Worm (Caenorhabditis elegans) whole organism, L3 larva: ENCODE results near the gene F49F1.15.

ENCODE experiments used
- ceh-16 ChIP-seq: sonication (generic microtip); optimal IDR thresholded peaks from 2 replicates; lab custom pipeline; 2017; ENCODE audit warnings: missing biosample characterization, missing genetic modification characterization
- ceh-28 ChIP-seq: fragments of 150-350 bp; optimal IDR thresholded peaks from 2 replicates; lab custom pipeline; 2014; ENCODE audit warnings: missing biosample characterization, missing genetic modification reagents, missing genetic modification characterization
- ceh-82 ChIP-seq: fragments of 150-350 bp; optimal IDR thresholded peaks from 2 replicates; lab custom pipeline; 2014; ENCODE audit warnings: missing biosample characterization, missing genetic modification characterization
- ceh-9 ChIP-seq: sonication (generic microtip); optimal IDR thresholded peaks from 2 replicates; lab custom pipeline; 2018; ENCODE audit warnings: missing biosample characterization, missing genetic modification characterization
- daf-12 ChIP-seq: fragments of 150-350 bp; optimal IDR thresholded peaks from 2 replicates; lab custom pipeline; 2014; ENCODE audit warnings: missing biosample characterization, missing genetic modification reagents, missing genetic modification characterization
- egl-27 ChIP-seq: sonication (generic microtip); optimal IDR thresholded peaks from 4 replicates; lab custom pipeline; 2017; ENCODE audit warnings: missing biosample characterization, missing genetic modification reagents, missing genetic modification characterization
- egl-5 ChIP-seq: fragments of 150-350 bp; optimal IDR thresholded peaks from 2 replicates; lab custom pipeline; 2017; ENCODE audit warnings: missing biosample characterization, missing genetic modification reagents, missing genetic modification characterization, inconsistent platforms
- elt-2 ChIP-seq: sonication (generic microtip); optimal IDR thresholded peaks from 2 replicates; lab custom pipeline; 2016; ENCODE audit warnings: missing genetic modification reagents, mild to moderate bottlenecking, missing genetic modification characterization, missing compliant biosample characterization
- elt-3 ChIP-seq, 3 experiments: fragments of 150-350 bp in 1 of 3; sonication (generic microtip) in 2 of 3; optimal IDR thresholded peaks; 2 replicates in 2 of 3; 4 replicates in 1 of 3; lab custom pipeline; 2014 to 2017; ENCODE audit warnings: missing biosample characterization in 3 of 3, missing genetic modification characterization in 3 of 3
- fkh-10 ChIP-seq: sonication (generic microtip); optimal IDR thresholded peaks from 2 replicates; lab custom pipeline; 2017; ENCODE audit warnings: missing biosample characterization, missing genetic modification reagents, missing genetic modification characterization
- hmg-11 ChIP-seq: sonication (generic microtip); optimal IDR thresholded peaks from 2 replicates; lab custom pipeline; 2016; ENCODE audit warnings: missing genetic modification characterization, missing compliant biosample characterization
- jun-1 ChIP-seq: fragments of 150-350 bp; optimal IDR thresholded peaks from 2 replicates; lab custom pipeline; 2014; ENCODE audit warnings: missing biosample characterization, missing genetic modification reagents, missing genetic modification characterization
- lin-15B ChIP-seq: fragments of 150-350 bp; optimal IDR thresholded peaks from 2 replicates; lab custom pipeline; 2014; ENCODE audit warnings: missing biosample characterization, missing genetic modification characterization
- lsy-12 ChIP-seq: sonication (generic microtip); optimal IDR thresholded peaks from 2 replicates; lab custom pipeline; 2016; ENCODE audit warnings: mild to moderate bottlenecking, missing genetic modification characterization, missing compliant biosample characterization
- mdl-1 ChIP-seq: fragments of 150-350 bp; optimal IDR thresholded peaks from 2 replicates; lab custom pipeline; 2014; ENCODE audit warnings: missing biosample characterization, missing genetic modification characterization
- mml-1 ChIP-seq: fragments of 150-350 bp; sonication (generic microtip); optimal IDR thresholded peaks from 3 replicates; lab custom pipeline; 2014; ENCODE audit warnings: missing biosample characterization, missing genetic modification characterization
- nhr-12 ChIP-seq: fragments of 150-350 bp; optimal IDR thresholded peaks from 2 replicates; lab custom pipeline; 2014; ENCODE audit warnings: missing biosample characterization, missing genetic modification characterization
- nhr-23 ChIP-seq: fragments of 150-350 bp; optimal IDR thresholded peaks from 2 replicates; lab custom pipeline; 2014; ENCODE audit warnings: missing biosample characterization, missing genetic modification reagents, missing genetic modification characterization
- nhr-237 ChIP-seq: fragments of 150-350 bp; optimal IDR thresholded peaks from 2 replicates; lab custom pipeline; 2014; ENCODE audit warnings: missing biosample characterization, missing genetic modification characterization
- nhr-67 ChIP-seq: fragments of 150-350 bp; optimal IDR thresholded peaks from 2 replicates; lab custom pipeline; 2014; ENCODE audit warnings: missing biosample characterization, missing genetic modification characterization
- pha-4 ChIP-seq: fragments of 150-350 bp; optimal IDR thresholded peaks from 2 replicates; lab custom pipeline; 2014; ENCODE audit warnings: missing biosample characterization, missing genetic modification reagents, missing genetic modification characterization
- sea-2 ChIP-seq: fragments of 150-350 bp; sonication (generic microtip); optimal IDR thresholded peaks from 4 replicates; lab custom pipeline; 2014; ENCODE audit warnings: missing biosample characterization, missing genetic modification reagents, missing genetic modification characterization
- tbx-2 ChIP-seq: sonication (generic microtip); optimal IDR thresholded peaks from 2 replicates; lab custom pipeline; 2016; ENCODE audit warnings: mild to moderate bottlenecking, missing genetic modification characterization, missing compliant biosample characterization
- unc-39 ChIP-seq: sonication (generic microtip); optimal IDR thresholded peaks from 4 replicates; lab custom pipeline; 2017; ENCODE audit warnings: missing biosample characterization, missing genetic modification characterization
- ztf-11 ChIP-seq: fragments of 150-350 bp; optimal IDR thresholded peaks from 2 replicates; lab custom pipeline; 2014; ENCODE audit warnings: missing biosample characterization, missing genetic modification characterization

Gene F49F1.15

DNA sequence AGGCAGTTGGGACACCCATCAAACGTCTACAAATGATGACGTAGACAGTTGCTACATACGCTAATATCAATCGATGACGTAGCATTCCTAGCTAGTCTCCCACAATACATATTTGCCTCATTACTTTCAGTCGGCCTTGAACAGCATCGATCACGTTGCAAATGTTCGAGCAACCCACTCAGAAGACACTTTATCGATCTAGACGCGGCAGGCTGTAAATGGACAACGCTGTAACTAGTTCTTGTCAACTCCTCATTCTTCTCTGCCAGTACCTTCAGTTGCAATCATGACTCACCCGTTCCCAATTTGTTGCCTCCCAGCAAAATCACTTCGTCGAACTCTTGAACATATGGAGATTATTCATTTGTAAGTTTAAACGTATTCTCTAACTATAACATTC lies 42.4 kb downstream of the F49F1.15 start, which contains the start of gene pqn-75:
Gene pqn-75, plus strand, starts transcription at position 301 of the 400 bp plus-strand sequence.
- TF ChIP-seq mml-1 (no peak), pha-4 (no peak), nhr-237 (tag; lab: Kevin White, UChicago) (no peak), sea-2 (GFP tag; lab: Kevin White, UChicago) (no peak), nhr-23 (tag; lab: Kevin White, UChicago) (no peak), ceh-28 (tag; lab: Kevin White, UChicago) (no peak), nhr-67 (tag; lab: Kevin White, UChicago) (no peak), nhr-12 (tag; lab: Kevin White, UChicago) (no peak), daf-12 (tag; lab: Kevin White, UChicago) (no peak), unc-39 (tag; lab: Kevin White, UChicago) (no peak), egl-27 (tag; lab: Kevin White, UChicago) (no peak), hmg-11 (tag; lab: Kevin White, UChicago) (no peak), ztf-11 (no peak)

ce11 chrIV:4070810-4071209 lies 43.6 kb downstream of the F49F1.15 start:
- no peak for TF ChIP-seq fkh-10 (GFP tag; lab: Kevin White, UChicago)
- TF ChIP-seq ceh-82 (tag; lab: Kevin White, UChicago), result no peak

DNA sequence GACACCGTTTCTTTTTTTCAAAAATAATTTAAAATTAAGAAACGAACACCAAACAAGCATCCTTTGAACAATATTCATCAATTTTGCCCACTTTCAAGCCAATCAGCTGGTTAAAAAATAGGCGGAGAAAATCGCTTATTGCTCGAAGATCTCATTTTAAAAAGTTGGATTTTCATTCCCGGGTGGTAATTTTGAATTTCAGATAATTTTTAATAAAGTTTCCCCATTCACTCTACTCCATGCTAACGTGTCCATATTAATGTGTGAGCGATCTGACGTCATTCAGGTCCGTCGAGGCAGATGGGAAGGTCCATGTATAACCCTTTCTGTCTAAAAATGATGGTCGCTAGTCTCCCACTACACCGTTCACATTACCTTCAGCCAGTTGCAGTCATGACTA lies 45.9 kb downstream of the F49F1.15 start, which contains the start of gene fbxb-55:
Gene fbxb-55, plus strand, starts transcription at position 301 of the 400 bp plus-strand sequence.
- TF ChIP-seq ztf-11 (no peak), lsy-12 (tag; lab: Kevin White, UChicago) (no peak), mml-1 (no peak), jun-1 (tag; lab: Kevin White, UChicago) (no peak), ceh-9 (tag; lab: Kevin White, UChicago) (no peak), unc-39 (tag; lab: Kevin White, UChicago) (no peak), sea-2 (GFP tag; lab: Kevin White, UChicago) (no peak), elt-2 (tag; lab: Kevin White, UChicago) (no peak), ceh-82 (tag; lab: Kevin White, UChicago) (no peak), elt-3 (tag; optimal IDR thresholded peaks at IDR 0.05; lab: Kevin White, UChicago) (no peak), ceh-16 (tag; lab: Kevin White, UChicago) (no peak), egl-5 (tag; lab: Kevin White, UChicago) (no peak), daf-12 (tag; lab: Kevin White, UChicago) (no peak), lin-15B (no peak), nhr-23 (tag; lab: Kevin White, UChicago) (no peak), pha-4 (no peak)

- TF ChIP-seq nhr-23 (tag; lab: Kevin White, UChicago) (no peak), lin-15B (no peak), tbx-2 (tag; lab: Kevin White, UChicago) (no peak), nhr-67 (tag; lab: Kevin White, UChicago) (no peak), mdl-1 (tag; lab: Kevin White, UChicago) (no peak)
These were observed 47.1 kb downstream of the F49F1.15 start for ce11 chrIV:4067336-4067735.
